Fruit fly (Drosophila melanogaster) whole organism, embryonic: Measurements from ENCODE around the gene Naa20A.
A peak's percentile ranks its signal among the peaks of the same experiment; 100 is the strongest.

ENCODE experiments used
- Ada2b ChIP-seq: fragments of 200-800 bp; sonication (Bioruptor generic); IDR thresholded peaks from 2 replicates; pipeline ENCODE4 v1.3.6; 2022; ENCODE audit warnings: missing biosample characterization, missing genetic modification characterization
- Adf1 ChIP-seq: fragments of 200-800 bp; sonication (Bioruptor generic); IDR thresholded peaks from 2 replicates; pipeline ENCODE4 v1.3.6; 2022; ENCODE audit warnings: missing biosample characterization, missing genetic modification characterization
- B-H1 ChIP-seq: fragments of 200-800 bp; sonication (Bioruptor generic); IDR thresholded peaks from 3 replicates; pipeline ENCODE4 v1.3.6; 2022; ENCODE audit warnings: missing biosample characterization, missing genetic modification characterization
- CG10274 ChIP-seq: fragments of 200-800 bp; sonication (Bioruptor generic); optimal IDR thresholded peaks from 3 replicates; lab custom pipeline; 2017; ENCODE audit warnings: missing biosample characterization, mild to moderate bottlenecking, missing genetic modification characterization
- CG11504 ChIP-seq: fragments of 200-800 bp; sonication (Bioruptor generic); optimal IDR thresholded peaks from 3 replicates; lab custom pipeline; 2019; ENCODE audit warnings: missing biosample characterization, mild to moderate bottlenecking, missing genetic modification characterization, moderate library complexity
- CG11695 ChIP-seq: fragments of 200-800 bp; sonication (Bioruptor generic); IDR thresholded peaks from 3 replicates; pipeline ENCODE4 v1.3.6; 2022; ENCODE audit warnings: missing biosample characterization, missing genetic modification characterization
- CG11723 ChIP-seq: fragments of 200-800 bp; sonication (Bioruptor generic); optimal IDR thresholded peaks from 2 replicates; lab custom pipeline; 2017; ENCODE audit warnings: missing biosample characterization, mild to moderate bottlenecking, missing genetic modification characterization
- CG12155 ChIP-seq: fragments of 200-800 bp; sonication (Bioruptor generic); optimal IDR thresholded peaks from 3 replicates; lab custom pipeline; 2016; ENCODE audit warnings: missing biosample characterization, missing genetic modification characterization
- CG12219 ChIP-seq: fragments of 200-800 bp; sonication (Bioruptor generic); optimal IDR thresholded peaks from 3 replicates; lab custom pipeline; 2018; ENCODE audit warnings: missing biosample characterization, mild to moderate bottlenecking, missing genetic modification characterization
- CG12659 ChIP-seq: fragments of 200-800 bp; sonication (Bioruptor generic); optimal IDR thresholded peaks from 3 replicates; lab custom pipeline; 2017; ENCODE audit warnings: mild to moderate bottlenecking, missing biosample characterization, missing genetic modification reagents, missing genetic modification characterization
- CG12942 ChIP-seq: fragments of 200-800 bp; sonication (Bioruptor generic); optimal IDR thresholded peaks from 3 replicates; lab custom pipeline; 2016; ENCODE audit warnings: missing biosample characterization, missing genetic modification characterization
- CG13287 ChIP-seq: fragments of 200-800 bp; sonication (Bioruptor generic); IDR thresholded peaks from 2 replicates; pipeline ENCODE4 v1.3.6; 2022; ENCODE audit warnings: missing biosample characterization, missing genetic modification characterization; ENCODE audit not compliant: partially characterized antibody
- CG14860 ChIP-seq: fragments of 200-800 bp; sonication (Bioruptor generic); IDR thresholded peaks from 3 replicates; pipeline ENCODE4 v1.3.6; 2022; ENCODE audit warnings: missing biosample characterization, missing genetic modification characterization; ENCODE audit not compliant: partially characterized antibody
- CG15696 ChIP-seq: fragments of 200-800 bp; sonication (Bioruptor generic); optimal IDR thresholded peaks from 2 replicates; lab custom pipeline; 2019; ENCODE audit warnings: missing biosample characterization, mild to moderate bottlenecking, missing genetic modification characterization, moderate library complexity
- CG16813 ChIP-seq: fragments of 200-800 bp; sonication (Bioruptor generic); IDR thresholded peaks from 3 replicates; pipeline ENCODE4 v1.3.6; 2022; ENCODE audit warnings: missing biosample characterization, missing genetic modification characterization; ENCODE audit not compliant: partially characterized antibody
- CG17186 ChIP-seq: fragments of 200-800 bp; sonication (Bioruptor generic); optimal IDR thresholded peaks from 3 replicates; lab custom pipeline; 2017; ENCODE audit warnings: missing biosample characterization, missing genetic modification reagents, missing genetic modification characterization
- CG17568 ChIP-seq: fragments of 200-800 bp; sonication (Bioruptor generic); optimal IDR thresholded peaks from 2 replicates; lab custom pipeline; 2018; ENCODE audit warnings: missing biosample characterization, mild to moderate bottlenecking, missing genetic modification characterization, moderate library complexity
- CG2129 ChIP-seq: fragments of 200-800 bp; sonication (Bioruptor generic); IDR thresholded peaks from 2 replicates; pipeline ENCODE4 v1.3.6; 2022; ENCODE audit warnings: missing biosample characterization, missing genetic modification characterization; ENCODE audit not compliant: partially characterized antibody
- CG30431 ChIP-seq: fragments of 200-800 bp; sonication (Bioruptor generic); optimal IDR thresholded peaks from 2 replicates; lab custom pipeline; 2017; ENCODE audit warnings: missing biosample characterization, missing genetic modification characterization
- CG33213 ChIP-seq: fragments of 200-800 bp; sonication (Bioruptor generic); optimal IDR thresholded peaks from 3 replicates; lab custom pipeline; 2016; ENCODE audit warnings: missing biosample characterization, missing genetic modification characterization
- CG4360 ChIP-seq: fragments of 200-800 bp; sonication (Bioruptor generic); IDR thresholded peaks from 2 replicates; pipeline ENCODE4 v1.3.6; 2022; ENCODE audit warnings: missing biosample characterization, missing genetic modification characterization
- CG7271 ChIP-seq: fragments of 200-800 bp; sonication (Bioruptor generic); optimal IDR thresholded peaks from 2 replicates; lab custom pipeline; 2018; ENCODE audit warnings: missing biosample characterization, mild to moderate bottlenecking, missing genetic modification characterization, moderate library complexity
- CG7745 ChIP-seq: fragments of 200-800 bp; sonication (Bioruptor generic); optimal IDR thresholded peaks from 2 replicates; lab custom pipeline; 2018; ENCODE audit warnings: missing biosample characterization, mild to moderate bottlenecking, missing genetic modification characterization, moderate library complexity
- CG8478 ChIP-seq: fragments of >200 bp; optimal IDR thresholded peaks from 2 replicates; lab custom pipeline; 2018
- CG9609 ChIP-seq: fragments of 200-800 bp; sonication (Bioruptor generic); optimal IDR thresholded peaks from 3 replicates; lab custom pipeline; 2016; ENCODE audit warnings: missing biosample characterization, missing genetic modification characterization
- CrebB ChIP-seq: fragments of 200-800 bp; sonication (Bioruptor generic); optimal IDR thresholded peaks from 3 replicates; lab custom pipeline; 2018; ENCODE audit warnings: missing biosample characterization, mild to moderate bottlenecking, missing genetic modification characterization
- Dp ChIP-seq: fragments of 200-800 bp; sonication (Bioruptor generic); optimal IDR thresholded peaks from 2 replicates; lab custom pipeline; 2018; ENCODE audit warnings: missing biosample characterization, mild to moderate bottlenecking, missing genetic modification characterization, moderate library complexity
- HLH4C ChIP-seq: fragments of 200-800 bp; sonication (Bioruptor generic); IDR thresholded peaks from 3 replicates; pipeline ENCODE4 v1.3.6; 2022; ENCODE audit warnings: missing biosample characterization, missing genetic modification characterization; ENCODE audit not compliant: partially characterized antibody
- Hmr ChIP-seq: fragments of 200-800 bp; sonication (Bioruptor generic); optimal IDR thresholded peaks from 3 replicates; lab custom pipeline; 2017; ENCODE audit warnings: mild to moderate bottlenecking, missing biosample characterization, missing genetic modification reagents, missing genetic modification characterization
- Mes4 ChIP-seq: fragments of 200-800 bp; sonication (Bioruptor generic); optimal IDR thresholded peaks from 2 replicates; lab custom pipeline; 2016; ENCODE audit warnings: missing biosample characterization, missing genetic modification characterization
- Pdp1 ChIP-seq, 2 experiments: fragments of 200-800 bp; sonication (Bioruptor generic); optimal IDR thresholded peaks; 3 replicates each; lab custom pipeline; 2016; ENCODE audit warnings: missing biosample characterization in 2 of 2, missing genetic modification characterization in 2 of 2, mild to moderate bottlenecking in 1 of 2, moderate library complexity in 1 of 2
- Sry-β ChIP-seq: fragments of 200-800 bp; sonication (Bioruptor generic); optimal IDR thresholded peaks from 2 replicates; lab custom pipeline; 2018; ENCODE audit warnings: missing biosample characterization, mild to moderate bottlenecking, missing genetic modification characterization, moderate library complexity
- Ssrp ChIP-seq: fragments of 200-800 bp; sonication (Bioruptor generic); optimal IDR thresholded peaks from 2 replicates; lab custom pipeline; 2018; ENCODE audit warnings: missing biosample characterization, mild to moderate bottlenecking, missing genetic modification characterization, moderate library complexity
- Trl ChIP-seq, 3 experiments: fragments of >200 bp in 2 of 3; fragments of 200-800 bp in 1 of 3; sonication (Bioruptor generic) in 1 of 3; optimal IDR thresholded peaks; 2 replicates in 1 of 3; 3 replicates in 2 of 3; lab custom pipeline; 2016 to 2017; ENCODE audit warnings: missing biosample characterization in 1 of 3, missing genetic modification characterization in 1 of 3
- caup ChIP-seq: fragments of 200-800 bp; sonication (Bioruptor generic); optimal IDR thresholded peaks from 3 replicates; lab custom pipeline; 2017; ENCODE audit warnings: missing biosample characterization, mild to moderate bottlenecking, missing genetic modification characterization, moderate library complexity; ENCODE audit not compliant: severe bottlenecking
- crc ChIP-seq: fragments of 200-800 bp; sonication (Bioruptor generic); optimal IDR thresholded peaks from 2 replicates; lab custom pipeline; 2016; ENCODE audit warnings: missing biosample characterization, missing genetic modification characterization
- eve ChIP-seq, 2 experiments: fragments of >200 bp; optimal IDR thresholded peaks; 2 replicates each; lab custom pipeline; 2017; ENCODE audit warnings: missing biosample characterization in 2 of 2, missing genetic modification characterization in 2 of 2
- fd96Cb ChIP-seq: fragments of 200-800 bp; sonication (Bioruptor generic); optimal IDR thresholded peaks from 2 replicates; lab custom pipeline; 2018; ENCODE audit warnings: missing biosample characterization, mild to moderate bottlenecking, missing genetic modification characterization, moderate library complexity
- gce ChIP-seq: fragments of 200-800 bp; sonication (Bioruptor generic); IDR thresholded peaks from 3 replicates; pipeline ENCODE4 v1.3.6; 2022; ENCODE audit warnings: missing biosample characterization, missing genetic modification characterization
- gsb ChIP-seq: fragments of 200-800 bp; sonication (Bioruptor generic); IDR thresholded peaks from 2 replicates; pipeline ENCODE4 v1.3.6; 2022; ENCODE audit warnings: missing biosample characterization, missing genetic modification characterization
- gt ChIP-seq: fragments of 200-800 bp; sonication (Bioruptor generic); IDR thresholded peaks from 2 replicates; pipeline ENCODE4 v1.3.6; 2022; ENCODE audit warnings: missing biosample characterization, missing genetic modification characterization
- hth ChIP-seq: fragments of >200 bp; optimal IDR thresholded peaks from 2 replicates; lab custom pipeline; 2017; ENCODE audit warnings: inconsistent platforms
- nmo ChIP-seq: fragments of 200-800 bp; sonication (Bioruptor generic); optimal IDR thresholded peaks from 2 replicates; lab custom pipeline; 2018; ENCODE audit warnings: missing biosample characterization, mild to moderate bottlenecking, missing genetic modification characterization, moderate library complexity
- pb ChIP-seq: fragments of 200-800 bp; sonication (Bioruptor generic); optimal IDR thresholded peaks from 3 replicates; lab custom pipeline; 2016; ENCODE audit warnings: missing biosample characterization, missing genetic modification characterization
- slp2 ChIP-seq: fragments of 200-800 bp; sonication (Bioruptor generic); optimal IDR thresholded peaks from 2 replicates; lab custom pipeline; 2016; ENCODE audit warnings: missing biosample characterization, missing genetic modification characterization
- sob ChIP-seq: fragments of 200-800 bp; sonication (Bioruptor generic); IDR thresholded peaks from 2 replicates; pipeline ENCODE4 v1.3.6; 2022; ENCODE audit warnings: missing biosample characterization, missing genetic modification characterization
- stwl ChIP-seq: fragments of 200-800 bp; sonication (Bioruptor generic); optimal IDR thresholded peaks from 3 replicates; lab custom pipeline; 2018; ENCODE audit warnings: missing biosample characterization, mild to moderate bottlenecking, missing genetic modification characterization, moderate library complexity
- vnd ChIP-seq: fragments of 200-800 bp; sonication (Bioruptor generic); IDR thresholded peaks from 3 replicates; pipeline ENCODE4 v1.3.6; 2022; ENCODE audit warnings: missing biosample characterization, missing genetic modification characterization; ENCODE audit not compliant: partially characterized antibody
- zen2 ChIP-seq: fragments of 200-800 bp; sonication (Bioruptor generic); IDR thresholded peaks from 3 replicates; pipeline ENCODE4 v1.3.6; 2022; ENCODE audit warnings: missing biosample characterization, missing genetic modification characterization; ENCODE audit not compliant: partially characterized antibody
- zfh2 ChIP-seq: fragments of 200-800 bp; sonication (Bioruptor generic); optimal IDR thresholded peaks from 2 replicates; lab custom pipeline; 2016; ENCODE audit warnings: missing biosample characterization, missing genetic modification characterization

Gene Naa20A

dm6 chrX:19666991-19667409 lies 44.1 kb upstream of the Naa20A start, which contains the start of gene Zw (continued):
- TF ChIP-seq zen2 (GFP tag; lab: Robert Waterston, UW) (no peak), slp2 (GFP tag; lab: Kevin White, UChicago) (no peak), B-H1 (GFP tag; lab: Robert Waterston, UW) (peak; percentile 29; the same call in 1 of the 3 replicates), gsb (peak; percentile 21; the same call in 1 of the 2 replicates), CG11504 (tag; lab: Kevin White, UChicago) (peak; percentile 35), Mes4 (GFP tag; lab: Kevin White, UChicago) (peak; percentile 19), CG16813 (GFP tag; lab: Robert Waterston, UW) (peak; percentile 70), vnd (GFP tag; lab: Robert Waterston, UW) (0 out of 3 replicates have a peak, but pooled peaks have one; percentile 37), CG14860 (no peak), CG7745 (tag; lab: Kevin White, UChicago) (no peak), crc (GFP tag; lab: Kevin White, UChicago) (no peak), Dp (GFP tag; lab: Kevin White, UChicago) (no peak), Trl (optimal IDR thresholded peaks at IDR 0.05; lab: Kevin White, UChicago) (no peak), Trl (GFP tag; optimal IDR thresholded peaks at IDR 0.05; lab: Kevin White, UChicago) (peak; percentile 47), CG4360 (GFP tag; lab: Robert Waterston, UW) (peak; percentile 80), CG7271 (tag; lab: Kevin White, UChicago) (no peak), CG12659 (GFP tag; lab: Kevin White, UChicago) (no peak), nmo (GFP tag; lab: Kevin White, UChicago) (peak; percentile 46), HLH4C (no peak), stwl (tag; lab: Kevin White, UChicago) (no peak), caup (GFP tag; lab: Kevin White, UChicago) (peak; percentile 9), CG15696 (tag; lab: Kevin White, UChicago) (peak; percentile 51), fd96Cb (tag; lab: Kevin White, UChicago) (peak; percentile 25), CG9609 (GFP tag; lab: Kevin White, UChicago) (peak; percentile 46), Hmr (GFP tag; lab: Kevin White, UChicago) (peak; percentile 27), hth (lab: Kevin White, UChicago) (no peak), pb (GFP tag; lab: Kevin White, UChicago) (no peak), Sry-β (GFP tag; lab: Kevin White, UChicago) (no peak), zfh2 (GFP tag; lab: Kevin White, UChicago) (peak; percentile 59), sob (GFP tag; lab: Robert Waterston, UW) (peak; percentile 67), CG12219 (GFP tag; lab: Kevin White, UChicago) (peak; percentile 28), CG8478 (lab: Kevin White, UChicago) (no peak), CG11723 (GFP tag; lab: Kevin White, UChicago) (no peak), Ssrp (tag; lab: Kevin White, UChicago) (peak; percentile 29), CG12155 (GFP tag; lab: Kevin White, UChicago) (peak; percentile 19), gt (GFP tag; lab: Robert Waterston, UW) (no peak), CG30431 (GFP tag; lab: Kevin White, UChicago) (peak; percentile 47), CG10274 (GFP tag; lab: Kevin White, UChicago) (no peak), CG11695 (GFP tag; lab: Robert Waterston, UW) (no peak), CG13287 (GFP tag; lab: Robert Waterston, UW) (peak; percentile 27; the same call in 1 of the 2 replicates), Adf1 (GFP tag; lab: Robert Waterston, UW) (peak; percentile 83), gce (no peak), CrebB (tag; lab: Kevin White, UChicago) (no peak), Ada2b (GFP tag; lab: Robert Waterston, UW) (peak; percentile 48; the same call in 1 of the 2 replicates), CG33213 (GFP tag; lab: Kevin White, UChicago) (peak; percentile 4), Pdp1 (GFP tag; optimal IDR thresholded peaks at IDR 0.05; lab: Kevin White, UChicago) (peak; percentile 38 to 43), eve (GFP tag; optimal IDR thresholded peaks at IDR 0.05; lab: Kevin White, UChicago) (no peak), CG2129 (GFP tag; lab: Robert Waterston, UW) (no peak), CG17186 (GFP tag; lab: Kevin White, UChicago) (no peak), CG17568 (GFP tag; lab: Kevin White, UChicago) (no peak), CG12942 (GFP tag; lab: Kevin White, UChicago) (no peak)
